Worm (Caenorhabditis elegans): ENCODE data around the gene F08G2.5.

ce11 chrII:13813950-13814349 is 19.5 kb downstream of the F08G2.5 start:
- TF ChIP-seq cog-1 (tag; optimal IDR thresholded peaks at IDR 0.05) = no peak
- TF ChIP-seq T22C8.4 (GFP tag; IDR thresholded peaks at IDR 0.05) = no peak
- no peak for TF ChIP-seq flt-1 (GFP tag; IDR thresholded peaks at IDR 0.05)
- no peak for TF ChIP-seq ref-1 (GFP tag; conservative IDR thresholded peaks at IDR 0.05)
- TF ChIP-seq tab-1 (GFP tag; IDR thresholded peaks at IDR 0.05) = no peak
- no peak for TF ChIP-seq klf-2 (GFP tag; conservative IDR thresholded peaks at IDR 0.05)
- no peak for TF ChIP-seq ztf-23 (GFP tag; IDR thresholded peaks at IDR 0.05)
- TF ChIP-seq med-1 (GFP tag; optimal IDR thresholded peaks at IDR 0.05; ENCODE audit: insufficient read depth) = no peak
